Fruit fly (Drosophila melanogaster) S2 (cell line): ENCODE results near the gene VhaM9.7-c.

Experiments used
- CG8478 ChIP-seq: fragments of >200 bp; optimal IDR thresholded peaks from 2 replicates; lab custom pipeline; 2018
- CTCF ChIP-seq, 2 experiments: fragments of >200 bp; optimal IDR thresholded peaks; 2 replicates each; lab custom pipeline; 2018

dm6 chr3L:4204239-4204638 is 17.6 kb upstream of the VhaM9.7-c start, which contains the start of gene CG15005:
- no peak for TF ChIP-seq CTCF (optimal IDR thresholded peaks at IDR 0.05; lab: Kevin White, UChicago)
- no peak for TF ChIP-seq CG8478 (lab: Kevin White, UChicago)
